Fruit fly (Drosophila melanogaster) Kc167 (cell line): ENCODE data around the gene Nct.

ENCODE experiments used
- Myc ChIP-seq: fragments of >200 bp; optimal IDR thresholded peaks from 2 replicates; lab custom pipeline; 2017; ENCODE audit warnings: missing external identifiers
- Sin3A ChIP-seq: fragments of >200 bp; optimal IDR thresholded peaks from 2 replicates; lab custom pipeline; 2018; ENCODE audit warnings: missing external identifiers
- h ChIP-seq: fragments of >200 bp; optimal IDR thresholded peaks from 3 replicates; lab custom pipeline; 2018; ENCODE audit warnings: missing external identifiers
- insv ChIP-seq: fragments of >200 bp; optimal IDR thresholded peaks from 3 replicates; lab custom pipeline; 2018; ENCODE audit warnings: missing external identifiers
- psq ChIP-seq: fragments of >200 bp; optimal IDR thresholded peaks from 2 replicates; lab custom pipeline; 2017; ENCODE audit warnings: missing external identifiers
- ttk ChIP-seq: sonication (Bioruptor generic); optimal IDR thresholded peaks from 2 replicates; lab custom pipeline; 2017; ENCODE audit warnings: missing external identifiers

- no peak for TF ChIP-seq h
- no peak for TF ChIP-seq psq
- no peak for TF ChIP-seq Myc
- no peak for TF ChIP-seq Sin3A (lab: Kevin White, UChicago)
- TF ChIP-seq ttk (lab: Kevin White, UChicago) = no peak
- TF ChIP-seq insv = no peak
These were observed 28.3 kb upstream of the Nct start for dm6 chr3R:24823061-24823460.
